Worm (Caenorhabditis elegans): ENCODE data around the gene grl-10.

The grl-10 gene

ce11 chrV:7775226-7775625, 881 bp downstream of the grl-10 start:
- TF ChIP-seq elt-1 (tag; optimal IDR thresholded peaks at IDR 0.05; ENCODE audit: borderline replicate concordance, insufficient read depth): no peak
- TF ChIP-seq pha-4 (tag; optimal IDR thresholded peaks at IDR 0.05): no peak
- no peak for TF ChIP-seq drap-1 (GFP tag; optimal IDR thresholded peaks at IDR 0.05)
- TF ChIP-seq zip-8 (tag; optimal IDR thresholded peaks at IDR 0.05): no peak
- no peak for TF ChIP-seq flh-1 (GFP tag; optimal IDR thresholded peaks at IDR 0.05)
- no peak for TF ChIP-seq blmp-1 (tag; optimal IDR thresholded peaks at IDR 0.05)
- no peak for TF ChIP-seq ceh-43 (GFP tag; optimal IDR thresholded peaks at IDR 0.05)
- TF ChIP-seq nhr-2 (tag; optimal IDR thresholded peaks at IDR 0.05): no peak
- no peak for TF ChIP-seq mab-5 (tag; optimal IDR thresholded peaks at IDR 0.05)
- TF ChIP-seq snpc-4 (tag; optimal IDR thresholded peaks at IDR 0.05): no peak
- TF ChIP-seq unc-120 (tag; optimal IDR thresholded peaks at IDR 0.05; ENCODE audit: poor library complexity, severe bottlenecking): no peak
- no peak for TF ChIP-seq nhr-12 (tag; optimal IDR thresholded peaks at IDR 0.05)
- TF ChIP-seq nhr-237 (tag; optimal IDR thresholded peaks at IDR 0.05): no peak
- no peak for TF ChIP-seq cnd-1 (tag; optimal IDR thresholded peaks at IDR 0.05)
- no peak for TF ChIP-seq ztf-11 (tag; optimal IDR thresholded peaks at IDR 0.05)
- no peak for TF ChIP-seq lsy-2 (tag; optimal IDR thresholded peaks at IDR 0.05)

DNA sequence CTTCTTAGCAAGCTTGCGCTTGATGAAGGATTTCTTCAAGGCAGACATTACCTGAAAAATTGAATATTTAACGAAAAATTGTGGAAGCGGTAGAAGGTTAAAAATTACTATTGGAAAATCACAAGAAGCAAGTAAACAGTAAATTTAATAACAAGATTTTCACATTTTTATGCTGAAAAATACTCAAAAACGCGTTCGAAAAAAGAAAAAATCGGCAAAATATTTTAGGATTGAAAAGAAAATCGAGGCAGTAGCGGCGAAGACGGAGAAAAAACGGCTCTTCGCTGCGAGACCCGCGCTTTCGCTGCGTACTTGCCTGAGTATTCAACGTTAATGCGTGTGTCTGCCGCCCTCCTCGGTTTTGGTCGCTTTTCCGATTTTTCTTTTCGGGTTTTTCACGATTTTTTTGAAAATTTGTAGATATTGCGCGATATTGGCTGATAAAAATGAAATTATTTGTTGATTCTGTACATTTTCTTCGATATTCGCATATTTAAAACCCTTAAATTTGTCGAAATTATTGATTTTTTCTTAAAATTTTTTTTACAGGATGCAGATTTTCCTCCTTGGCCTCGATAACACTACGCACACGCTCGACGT, 1.8 kb downstream of the grl-10 start, which contains the start of the genes rpl-39 and rps-30:
rpl-39 (minus strand) TSS at position 51 of the 600 bp plus-strand sequence.
rps-30 (plus strand) TSS at position 550 of the 600 bp plus-strand sequence.
- TF ChIP-seq ham-2 (GFP tag; optimal IDR thresholded peaks at IDR 0.05) (peak; percentile 54), drap-1 (GFP tag; optimal IDR thresholded peaks at IDR 0.05) (no peak), bed-3 (GFP tag; optimal IDR thresholded peaks at IDR 0.05) (no peak), flh-1 (GFP tag; optimal IDR thresholded peaks at IDR 0.05) (no peak), sptf-1 (tag; optimal IDR thresholded peaks at IDR 0.05) (peak; percentile 64), hlh-1 (tag; optimal IDR thresholded peaks at IDR 0.05) (peak; percentile 56), zip-8 (tag; optimal IDR thresholded peaks at IDR 0.05) (no peak), lsy-2 (tag; optimal IDR thresholded peaks at IDR 0.05) (peak; percentile 85), mls-2 (tag; optimal IDR thresholded peaks at IDR 0.05) (peak; percentile 31), pha-4 (tag; optimal IDR thresholded peaks at IDR 0.05) (peak; percentile 85), nhr-237 (tag; optimal IDR thresholded peaks at IDR 0.05) (peak; percentile 92), nhr-12 (tag; optimal IDR thresholded peaks at IDR 0.05) (no peak), ces-1 (GFP tag; optimal IDR thresholded peaks at IDR 0.05) (peak; percentile 70), lin-13 (tag; optimal IDR thresholded peaks at IDR 0.05) (peak; percentile 75), ceh-39 (tag; optimal IDR thresholded peaks at IDR 0.05) (peak; percentile 79), nhr-2 (tag; optimal IDR thresholded peaks at IDR 0.05) (no peak), ceh-43 (GFP tag; optimal IDR thresholded peaks at IDR 0.05) (no peak), blmp-1 (tag; optimal IDR thresholded peaks at IDR 0.05) (no peak), ztf-11 (tag; optimal IDR thresholded peaks at IDR 0.05) (peak; percentile 8), unc-62 (GFP tag; optimal IDR thresholded peaks at IDR 0.05) (peak; percentile 19), sem-2 (GFP tag; optimal IDR thresholded peaks at IDR 0.05) (no peak), unc-120 (tag; optimal IDR thresholded peaks at IDR 0.05; ENCODE audit: poor library complexity, severe bottlenecking) (peak; percentile 24), unc-39 (tag; optimal IDR thresholded peaks at IDR 0.05) (no peak), mep-1 (tag; optimal IDR thresholded peaks at IDR 0.05) (peak; percentile 91), mab-5 (tag; optimal IDR thresholded peaks at IDR 0.05) (no peak)

DNA sequence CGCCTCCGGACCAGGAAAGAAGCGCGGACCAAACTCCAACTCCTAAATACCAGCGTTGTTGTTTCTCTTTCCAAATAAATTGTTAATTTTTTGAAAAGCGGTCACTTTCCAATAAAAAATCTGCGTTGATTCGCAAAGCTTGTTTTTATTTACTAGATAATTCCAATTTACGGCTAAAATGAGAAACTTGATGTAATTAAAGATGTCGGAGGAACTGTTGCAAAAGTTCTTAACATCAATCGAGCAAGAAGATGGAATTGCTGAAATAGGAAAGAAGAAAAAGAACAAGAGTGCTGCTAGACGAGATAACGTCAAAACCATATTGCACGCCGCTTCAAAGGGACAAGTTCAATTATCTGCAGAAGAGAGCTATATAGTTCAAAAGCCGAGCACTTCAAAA, 2.8 kb downstream of the grl-10 start, which contains the start of gene C26F1.3:
C26F1.3 (plus strand) TSS at position 203 of the 400 bp plus-strand sequence.
- TF ChIP-seq M03D4.4 (tag; optimal IDR thresholded peaks at IDR 0.05) (no peak), ceh-83 (GFP tag; optimal IDR thresholded peaks at IDR 0.05) (no peak), cnd-1 (tag; optimal IDR thresholded peaks at IDR 0.05) (no peak), nhr-2 (tag; optimal IDR thresholded peaks at IDR 0.05) (no peak), sptf-1 (tag; optimal IDR thresholded peaks at IDR 0.05) (no peak), tbx-8 (GFP tag; optimal IDR thresholded peaks at IDR 0.05) (no peak), hlh-1 (tag; optimal IDR thresholded peaks at IDR 0.05) (no peak), sem-2 (GFP tag; optimal IDR thresholded peaks at IDR 0.05) (no peak)

- TF ChIP-seq mab-5 (tag; optimal IDR thresholded peaks at IDR 0.05) (no peak), lin-13 (tag; optimal IDR thresholded peaks at IDR 0.05) (no peak), ceh-39 (tag; optimal IDR thresholded peaks at IDR 0.05) (no peak), ztf-11 (tag; optimal IDR thresholded peaks at IDR 0.05) (no peak), tbx-8 (GFP tag; optimal IDR thresholded peaks at IDR 0.05) (no peak)
These were observed 4.7 kb downstream of the grl-10 start for ce11 chrV:7778999-7779398.
